Worm (Caenorhabditis elegans): ENCODE measurements around the gene F58A4.1.

Gene F58A4.1

ce11 chrIII:9620148-9620547 is 21.9 kb downstream of the F58A4.1 start:
- no peak for TF ChIP-seq egl-18 (GFP tag; IDR thresholded peaks at IDR 0.05)
- TF ChIP-seq mcd-1 (GFP tag; IDR thresholded peaks at IDR 0.05) = no peak
- TF ChIP-seq aptf-2 (GFP tag; conservative IDR thresholded peaks at IDR 0.05) = no peak
- TF ChIP-seq ztf-25 (GFP tag; IDR thresholded peaks at IDR 0.05) = no peak
- 0 out of 2 replicates have a peak, but pooled peaks have one; percentile 11 for TF ChIP-seq K11D2.4 (GFP tag; IDR thresholded peaks at IDR 0.05)
- no peak for TF ChIP-seq ceh-91 (GFP tag; IDR thresholded peaks at IDR 0.05)
- TF ChIP-seq B0019.2 (GFP tag; conservative IDR thresholded peaks at IDR 0.05) = no peak
- no peak for TF ChIP-seq sea-2 (GFP tag; IDR thresholded peaks at IDR 0.05)
- TF ChIP-seq nhr-27 (tag; optimal IDR thresholded peaks at IDR 0.05) = no peak
- TF ChIP-seq ceh-27 (GFP tag; optimal IDR thresholded peaks at IDR 0.05) = peak; percentile 19
- no peak for TF ChIP-seq C06A6.2 (GFP tag; conservative IDR thresholded peaks at IDR 0.05)

- TF ChIP-seq dox-1 (GFP tag; IDR thresholded peaks at IDR 0.05) = no peak
- no peak for TF ChIP-seq hrde-1 (tag; optimal IDR thresholded peaks at IDR 0.05; ENCODE audit: borderline replicate concordance)
- no peak for TF ChIP-seq cebp-1 (GFP tag; IDR thresholded peaks at IDR 0.05)
- peak; percentile 12 for TF ChIP-seq cebp-1 (tag; optimal IDR thresholded peaks at IDR 0.05)
- TF ChIP-seq tbp1 (GFP tag; optimal IDR thresholded peaks at IDR 0.05) = peak; percentile 4
- no peak for TF ChIP-seq rec-8 (tag; optimal IDR thresholded peaks at IDR 0.05)
- TF ChIP-seq egl-18 (GFP tag; IDR thresholded peaks at IDR 0.05) = no peak
- TF ChIP-seq nfyb-1 (GFP tag; IDR thresholded peaks at IDR 0.05) = 0 out of 2 replicates have a peak, but pooled peaks have one; percentile 19
- no peak for TF ChIP-seq nfya-1 (tag; optimal IDR thresholded peaks at IDR 0.05; ENCODE audit: borderline replicate concordance, insufficient read depth)
- peak; percentile 81 for TF ChIP-seq nhr-80 (tag; optimal IDR thresholded peaks at IDR 0.05)
- TF ChIP-seq B0336.3 (GFP tag; IDR thresholded peaks at IDR 0.05) = 0 out of 2 replicates have a peak, but pooled peaks have one; percentile 12
- peak in 1 of 3 experiments; percentile 4 for TF ChIP-seq lin-35 (GFP tag; optimal IDR thresholded peaks at IDR 0.05)
- no peak for TF ChIP-seq F22D6.2 (tag; optimal IDR thresholded peaks at IDR 0.05)
- no peak for TF ChIP-seq xnd-1 (tag; optimal IDR thresholded peaks at IDR 0.05)
- TF ChIP-seq Y56A3A.18 (GFP tag; IDR thresholded peaks at IDR 0.05) = 0 out of 2 replicates have a peak, but pooled peaks have one; percentile 23
- no peak for TF ChIP-seq ztf-18 (tag; optimal IDR thresholded peaks at IDR 0.05)
- TF ChIP-seq die-1 (tag; optimal IDR thresholded peaks at IDR 0.05) = no peak
These were observed 23.7 kb downstream of the F58A4.1 start for ce11 chrIII:9621840-9622525.

ce11 chrIII:9623460-9623859 is 25.2 kb downstream of the F58A4.1 start:
- no peak for TF ChIP-seq gei-17 (GFP tag; optimal IDR thresholded peaks at IDR 0.05)
- no peak for TF ChIP-seq ztf-26 (tag; optimal IDR thresholded peaks at IDR 0.05)
- peak; percentile 46; the same call in 1 of the 2 replicates for TF ChIP-seq zfh-2 (GFP tag; conservative IDR thresholded peaks at IDR 0.05)
- 0 out of 2 replicates have a peak, but pooled peaks have one; percentile 47 for TF ChIP-seq ztf-28 (GFP tag; IDR thresholded peaks at IDR 0.05)
- peak; percentile 21; the same call in 1 of the 2 replicates for TF ChIP-seq dox-1 (GFP tag; IDR thresholded peaks at IDR 0.05)
- peak; percentile 59 for TF ChIP-seq repo-1 (tag; optimal IDR thresholded peaks at IDR 0.05)
- peak; percentile 47 for TF ChIP-seq F52B5.7 (tag; optimal IDR thresholded peaks at IDR 0.05)
- TF ChIP-seq K12H6.12 (tag; optimal IDR thresholded peaks at IDR 0.05) = peak; percentile 2

ce11 chrIII:9626602-9627001 is 28.3 kb downstream of the F58A4.1 start:
- TF ChIP-seq egl-44 (GFP tag; IDR thresholded peaks at IDR 0.05) = no peak
- no peak for TF ChIP-seq tbx-9 (tag; optimal IDR thresholded peaks at IDR 0.05; ENCODE audit: borderline replicate concordance)
- TF ChIP-seq ZK185.1 (tag; optimal IDR thresholded peaks at IDR 0.05; ENCODE audit: poor library complexity, severe bottlenecking) = peak; percentile 57
- no peak for TF ChIP-seq cebp-2 (GFP tag; IDR thresholded peaks at IDR 0.05)
- peak; percentile 29 for TF ChIP-seq attf-5 (GFP tag; optimal IDR thresholded peaks at IDR 0.05)
- TF ChIP-seq cebp-1 (GFP tag; IDR thresholded peaks at IDR 0.05) = no peak
- TF ChIP-seq cebp-1 (tag; optimal IDR thresholded peaks at IDR 0.05) = peak; percentile 46
- TF ChIP-seq B0336.3 (GFP tag; IDR thresholded peaks at IDR 0.05) = peak; percentile 32; the same call in 1 of the 2 replicates
- no peak for TF ChIP-seq snpc-4 (GFP tag; optimal IDR thresholded peaks at IDR 0.05)
- no peak for TF ChIP-seq snpc-4 (tag; optimal IDR thresholded peaks at IDR 0.05)
- no peak for TF ChIP-seq egrh-3 (GFP tag; IDR thresholded peaks at IDR 0.05)
- TF ChIP-seq lin-26 (GFP tag; IDR thresholded peaks at IDR 0.05) = peak; percentile 6; the same call in 1 of the 2 replicates
- TF ChIP-seq K11D2.4 (GFP tag; IDR thresholded peaks at IDR 0.05) = 0 out of 2 replicates have a peak, but pooled peaks have one; percentile 15
- TF ChIP-seq lin-35 (GFP tag; optimal IDR thresholded peaks at IDR 0.05) = peak in 1 of 3 experiments; percentile 5

All from whole organism, young adult.